Worm (Caenorhabditis elegans): ENCODE measurements around the gene B0303.11.

The B0303.11 gene

ce11 chrIII:8733667-8734066, 23.5 kb upstream of the B0303.11 start:
- no peak for TF ChIP-seq hmbx-1 (tag; optimal IDR thresholded peaks at IDR 0.05)

DNA sequence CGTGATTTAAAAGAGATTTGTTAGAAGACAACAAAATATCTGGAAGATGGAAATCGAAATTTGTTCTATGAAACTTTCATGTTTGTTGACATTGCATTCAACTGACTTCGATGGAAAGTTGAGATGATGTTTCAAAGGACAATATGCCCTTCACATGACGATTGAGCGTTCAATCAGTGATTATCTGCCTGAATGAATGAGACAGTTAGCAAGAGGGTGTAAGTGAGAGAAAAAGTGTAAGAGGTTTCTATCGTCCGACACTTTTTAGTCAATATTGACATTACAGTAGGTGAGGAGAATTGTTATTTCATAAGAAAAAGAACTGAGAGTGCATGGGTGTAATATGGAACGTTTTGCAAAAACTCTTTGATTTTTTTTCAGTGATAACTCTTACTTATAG, 23.0 kb upstream of the B0303.11 start:
- TF ChIP-seq tbx-11 (GFP tag; IDR thresholded peaks at IDR 0.05): no peak

DNA sequence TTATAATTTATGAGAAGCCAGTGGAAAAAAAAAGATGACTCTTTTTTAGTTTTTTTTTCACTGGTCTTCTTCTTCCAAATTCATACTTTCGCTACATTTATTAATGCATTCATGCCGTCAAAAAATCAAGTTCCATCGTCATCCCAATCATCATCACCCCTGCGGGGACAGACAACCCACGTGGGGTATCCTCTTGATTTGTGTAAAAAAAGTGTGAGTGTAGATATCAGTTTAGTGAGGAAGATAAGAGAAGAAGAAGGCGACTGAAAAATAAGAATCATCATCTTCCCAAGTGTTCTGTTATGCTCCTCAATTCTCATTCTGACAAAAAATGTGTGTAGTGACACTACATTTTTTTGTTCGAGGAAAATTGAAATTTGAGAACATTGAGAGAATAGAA, 21.8 kb upstream of the B0303.11 start:
- TF ChIP-seq flt-1 (GFP tag; IDR thresholded peaks at IDR 0.05) (no peak), ceh-13 (GFP tag; optimal IDR thresholded peaks at IDR 0.05) (no peak), B0310.2 (tag; optimal IDR thresholded peaks at IDR 0.05) (no peak), ets-7 (tag; optimal IDR thresholded peaks at IDR 0.05) (no peak), scrt-1 (GFP tag; IDR thresholded peaks at IDR 0.05) (no peak), tbx-11 (GFP tag; IDR thresholded peaks at IDR 0.05) (no peak), sea-1 (GFP tag; conservative IDR thresholded peaks at IDR 0.05) (no peak), F13C5.2 (tag; optimal IDR thresholded peaks at IDR 0.05) (no peak), aly-1 (tag; optimal IDR thresholded peaks at IDR 0.05) (no peak)

DNA sequence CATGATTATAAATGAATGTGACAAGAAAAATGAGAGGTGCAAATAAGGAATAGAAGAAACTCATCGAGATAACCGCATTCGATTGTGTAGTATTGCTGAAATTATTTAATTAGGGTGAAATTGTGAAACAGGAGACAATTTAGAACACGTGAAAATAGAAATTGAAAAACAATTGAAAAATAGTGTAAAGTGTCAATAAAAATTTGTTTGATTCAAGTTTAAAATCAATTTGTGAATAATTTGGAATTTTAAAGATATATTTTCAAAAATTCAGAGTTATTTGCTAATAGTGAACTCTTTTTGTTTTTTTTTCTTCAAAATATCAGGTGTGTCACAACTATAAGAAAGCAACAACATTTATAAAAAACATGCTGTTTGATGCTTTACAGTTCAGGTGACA, 21.1 kb upstream of the B0303.11 start, which contains the start of gene ZK370.4:
TSS of gene ZK370.4 (minus strand) at position 101 of the 400 bp plus-strand sequence.
- TF ChIP-seq F13C5.2 (tag; optimal IDR thresholded peaks at IDR 0.05) (no peak), scrt-1 (GFP tag; IDR thresholded peaks at IDR 0.05) (no peak), aly-1 (tag; optimal IDR thresholded peaks at IDR 0.05) (no peak), B0310.2 (tag; optimal IDR thresholded peaks at IDR 0.05) (no peak), sea-1 (GFP tag; conservative IDR thresholded peaks at IDR 0.05) (no peak), hnd-1 (tag; optimal IDR thresholded peaks at IDR 0.05) (no peak), tbx-37 (GFP tag; conservative IDR thresholded peaks at IDR 0.05) (no peak)

DNA sequence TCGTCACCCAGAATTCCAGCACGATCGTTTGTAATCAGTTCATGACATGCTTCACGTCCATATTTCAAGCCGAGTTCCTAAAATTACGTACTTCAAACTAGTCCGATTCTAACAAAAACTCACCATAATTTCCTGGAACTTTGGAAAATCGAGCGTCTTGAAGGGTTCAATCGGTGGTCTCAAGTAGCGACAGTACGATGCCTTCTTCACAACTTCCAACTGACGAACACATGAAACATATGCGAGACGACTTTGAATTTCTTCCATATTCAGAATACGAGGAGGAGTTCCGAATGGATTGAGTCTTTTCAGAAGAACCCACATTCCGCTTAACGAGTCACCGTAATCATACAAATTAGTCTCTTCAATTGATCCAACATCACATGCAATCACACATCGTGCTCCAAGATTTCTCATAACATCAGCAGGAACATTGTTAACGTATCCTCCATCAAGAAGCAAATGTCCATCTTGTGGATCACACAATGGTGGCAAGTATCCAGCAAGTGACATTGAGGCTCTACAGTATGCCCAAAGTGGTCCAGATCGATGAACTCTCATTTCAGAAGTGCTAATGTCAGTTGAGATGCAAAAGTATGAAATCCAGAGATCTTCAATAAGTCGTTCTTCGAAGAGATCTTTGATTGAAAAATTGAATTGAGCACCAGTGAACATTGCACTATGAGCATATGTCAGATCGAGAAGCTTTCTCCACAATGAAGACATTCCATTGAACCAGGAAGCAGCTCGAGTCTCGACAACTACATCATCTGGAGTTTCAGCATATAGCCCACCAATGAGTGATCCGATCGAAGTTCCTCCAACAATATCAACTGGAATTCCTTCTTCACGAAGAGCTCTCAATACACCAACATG, 16.0 kb upstream of the B0303.11 start:
- TF ChIP-seq ceh-36 (tag; optimal IDR thresholded peaks at IDR 0.05) (no peak), tbx-11 (GFP tag; IDR thresholded peaks at IDR 0.05) (no peak), tbx-37 (GFP tag; conservative IDR thresholded peaks at IDR 0.05) (no peak), hnd-1 (tag; optimal IDR thresholded peaks at IDR 0.05) (no peak), tra-4 (tag; optimal IDR thresholded peaks at IDR 0.05) (no peak), pes-1 (GFP tag; IDR thresholded peaks at IDR 0.05) (no peak), aly-1 (tag; optimal IDR thresholded peaks at IDR 0.05) (no peak), scrt-1 (GFP tag; IDR thresholded peaks at IDR 0.05) (no peak), flt-1 (GFP tag; IDR thresholded peaks at IDR 0.05) (no peak), B0310.2 (tag; optimal IDR thresholded peaks at IDR 0.05) (no peak), sea-1 (GFP tag; conservative IDR thresholded peaks at IDR 0.05) (no peak), ceh-13 (GFP tag; optimal IDR thresholded peaks at IDR 0.05) (no peak)

DNA sequence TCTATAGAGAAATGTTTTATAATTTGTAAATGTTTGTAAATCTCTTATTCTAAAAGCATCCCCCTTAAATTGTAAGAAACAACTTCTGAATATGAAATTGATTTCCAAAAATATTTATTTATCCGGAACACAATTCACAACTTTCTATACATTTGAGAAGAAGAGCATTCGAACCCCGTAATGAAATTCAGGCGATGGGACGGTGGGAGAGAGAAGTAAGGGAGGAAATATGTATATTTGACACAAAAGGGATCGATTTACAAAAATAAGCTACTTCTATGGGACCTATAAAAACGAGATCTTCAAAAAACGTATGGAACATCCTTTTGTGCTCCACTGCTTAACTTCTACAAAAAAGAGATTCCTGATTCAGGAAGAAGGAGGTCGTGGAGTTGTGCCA, 15.0 kb upstream of the B0303.11 start:
- TF ChIP-seq ama-1 (optimal IDR thresholded peaks at IDR 0.05) (no peak), B0310.2 (tag; optimal IDR thresholded peaks at IDR 0.05) (no peak), hnd-1 (tag; optimal IDR thresholded peaks at IDR 0.05) (no peak), tbx-37 (GFP tag; conservative IDR thresholded peaks at IDR 0.05) (no peak), pes-1 (GFP tag; IDR thresholded peaks at IDR 0.05) (no peak), scrt-1 (GFP tag; IDR thresholded peaks at IDR 0.05) (no peak), aly-1 (tag; optimal IDR thresholded peaks at IDR 0.05) (no peak)

DNA sequence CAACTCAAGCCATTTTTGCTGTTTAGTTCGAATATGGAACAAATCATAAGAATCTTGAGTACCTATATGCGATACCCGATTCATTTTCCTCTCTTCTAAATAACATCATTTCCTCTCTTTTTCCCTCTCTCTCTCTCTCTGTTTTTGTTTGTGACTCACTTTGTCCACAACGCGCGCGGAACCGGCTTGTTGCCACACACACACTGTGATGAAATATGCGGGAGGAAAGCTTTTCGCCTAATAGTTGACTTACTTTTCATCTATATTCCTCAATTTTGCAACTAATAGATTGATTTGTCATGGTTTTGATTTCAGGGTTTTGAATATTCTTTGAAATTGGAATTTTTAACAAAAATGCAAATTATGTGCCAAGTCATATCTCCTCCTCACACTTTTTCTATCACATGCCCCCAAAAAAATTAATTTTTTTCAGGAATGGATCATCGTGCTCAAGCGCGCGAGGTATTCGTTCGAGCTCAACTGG, 9.6 kb upstream of the B0303.11 start, which contains the start of gene hipr-1:
TSS of gene hipr-1 (plus strand) at position 434 of the 484 bp plus-strand sequence.
- TF ChIP-seq tbx-11 (GFP tag; IDR thresholded peaks at IDR 0.05): no peak
- no peak for TF ChIP-seq tbx-37 (GFP tag; conservative IDR thresholded peaks at IDR 0.05)
- no peak for TF ChIP-seq sea-1 (GFP tag; conservative IDR thresholded peaks at IDR 0.05)
- TF ChIP-seq F13C5.2 (tag; optimal IDR thresholded peaks at IDR 0.05): no peak
- TF ChIP-seq hnd-1 (tag; optimal IDR thresholded peaks at IDR 0.05): no peak
- TF ChIP-seq aly-1 (tag; optimal IDR thresholded peaks at IDR 0.05): no peak
- no peak for TF ChIP-seq ama-1 (optimal IDR thresholded peaks at IDR 0.05)
- no peak for TF ChIP-seq hmg-4 (GFP tag; optimal IDR thresholded peaks at IDR 0.05)
- no peak for TF ChIP-seq flt-1 (GFP tag; IDR thresholded peaks at IDR 0.05)

DNA sequence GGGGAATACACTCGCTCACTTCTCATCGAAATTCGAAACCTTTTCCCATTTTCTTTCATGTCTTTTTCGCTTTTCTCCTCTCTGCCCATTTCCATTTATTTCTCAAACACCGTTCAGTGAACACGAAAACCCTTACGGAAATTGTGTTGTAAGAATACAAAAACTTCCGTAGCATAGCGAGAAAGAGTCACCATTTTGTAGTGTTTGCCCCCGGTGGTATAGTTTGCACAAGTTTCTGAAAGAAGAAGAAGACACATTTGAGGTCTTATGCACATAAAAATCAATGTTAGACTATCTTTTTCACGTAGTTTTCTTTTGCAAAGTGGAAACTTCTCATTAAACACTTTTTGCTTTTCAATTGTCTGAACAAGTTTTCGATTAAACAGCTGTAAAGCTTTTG, 8.9 kb upstream of the B0303.11 start:
- TF ChIP-seq scrt-1 (GFP tag; IDR thresholded peaks at IDR 0.05): no peak
- no peak for TF ChIP-seq F13C5.2 (tag; optimal IDR thresholded peaks at IDR 0.05)
- no peak for TF ChIP-seq aly-1 (tag; optimal IDR thresholded peaks at IDR 0.05)
- no peak for TF ChIP-seq tbx-11 (GFP tag; IDR thresholded peaks at IDR 0.05)
- no peak for TF ChIP-seq ceh-36 (tag; optimal IDR thresholded peaks at IDR 0.05)
- no peak for TF ChIP-seq B0310.2 (tag; optimal IDR thresholded peaks at IDR 0.05)
- no peak for TF ChIP-seq sea-1 (GFP tag; conservative IDR thresholded peaks at IDR 0.05)
- TF ChIP-seq tbx-37 (GFP tag; conservative IDR thresholded peaks at IDR 0.05): no peak
- no peak for TF ChIP-seq hnd-1 (tag; optimal IDR thresholded peaks at IDR 0.05)
- no peak for TF ChIP-seq hmg-4 (GFP tag; optimal IDR thresholded peaks at IDR 0.05)
- no peak for TF ChIP-seq flt-1 (GFP tag; IDR thresholded peaks at IDR 0.05)
- no peak for TF ChIP-seq ama-1 (optimal IDR thresholded peaks at IDR 0.05)
- no peak for TF ChIP-seq ets-7 (tag; optimal IDR thresholded peaks at IDR 0.05)
